Worm (Caenorhabditis elegans) whole organism, L1 larva: Measurements from ENCODE around the gene lact-5.

Experiments used
- F16B12.6 ChIP-seq: fragments of 150-350 bp; optimal IDR thresholded peaks from 2 replicates; lab custom pipeline; 2014; ENCODE audit warnings: missing biosample characterization, missing genetic modification characterization
- alr-1 ChIP-seq: fragments of 200-800 bp; sonication (Bioruptor generic); optimal IDR thresholded peaks from 2 replicates; lab custom pipeline; 2018; ENCODE audit warnings: borderline replicate concordance, mild to moderate bottlenecking, missing genetic modification characterization, missing compliant biosample characterization
- blmp-1 ChIP-seq: fragments of 150-350 bp; optimal IDR thresholded peaks from 2 replicates; lab custom pipeline; 2014; ENCODE audit warnings: missing biosample characterization, missing genetic modification characterization
- dpl-1 ChIP-seq, 3 experiments: fragments of 150-350 bp in 2 of 3; sonication (generic microtip) in 1 of 3; optimal IDR thresholded peaks; 2 replicates each; lab custom pipeline; 2014 to 2017; ENCODE audit warnings: missing biosample characterization in 3 of 3, missing genetic modification characterization in 3 of 3, missing genetic modification reagents in 3 of 3
- dsc-1 ChIP-seq: sonication (generic microtip); optimal IDR thresholded peaks from 2 replicates; lab custom pipeline; 2016; ENCODE audit warnings: mild to moderate bottlenecking, missing genetic modification characterization, missing compliant biosample characterization
- efl-1 ChIP-seq, 4 experiments: fragments of 150-350 bp; optimal IDR thresholded peaks in 3 of 4; peaks in 1 of 4; 1 replicate in 1 of 4; 2 replicates in 3 of 4; lab custom pipeline; 2014; ENCODE audit warnings: missing biosample characterization in 2 of 4, missing genetic modification characterization in 2 of 4, missing genetic modification reagents in 2 of 4
- egl-13 ChIP-seq: sonication (generic microtip); optimal IDR thresholded peaks from 2 replicates; lab custom pipeline; 2016; ENCODE audit warnings: missing genotype, missing genetic modification reagents, missing genetic modification characterization, missing compliant biosample characterization
- elt-2 ChIP-seq: sonication (generic microtip); optimal IDR thresholded peaks from 2 replicates; lab custom pipeline; 2016; ENCODE audit warnings: missing genetic modification characterization, mild to moderate bottlenecking, inconsistent platforms, missing compliant biosample characterization, missing genetic modification reagents
- elt-3 ChIP-seq, 6 experiments: fragments of 150-350 bp in 1 of 6; sonication (generic microtip); optimal IDR thresholded peaks; 2 replicates each; lab custom pipeline; 2017 to 2018; ENCODE audit warnings: missing biosample characterization in 6 of 6, missing genetic modification characterization in 6 of 6, inconsistent platforms in 1 of 6
- ets-5 ChIP-seq: fragments of 200-800 bp; sonication (Bioruptor generic); IDR thresholded peaks from 2 replicates; pipeline ENCODE4 v1.3.6; 2022; ENCODE audit warnings: missing genetic modification characterization, missing compliant biosample characterization
- fkh-10 ChIP-seq: sonication (generic microtip); optimal IDR thresholded peaks from 2 replicates; lab custom pipeline; 2017; ENCODE audit warnings: missing biosample characterization, missing genetic modification reagents, missing genetic modification characterization
- fkh-4 ChIP-seq: sonication (generic microtip); optimal IDR thresholded peaks from 2 replicates; lab custom pipeline; 2016; ENCODE audit warnings: missing compliant biosample characterization, missing genetic modification characterization, borderline replicate concordance
- fos-1 ChIP-seq: fragments of 150-350 bp; optimal IDR thresholded peaks from 2 replicates; lab custom pipeline; 2014; ENCODE audit warnings: missing biosample characterization, missing genetic modification characterization
- hpl-2 ChIP-seq: fragments of 150-350 bp; optimal IDR thresholded peaks from 2 replicates; lab custom pipeline; 2014; ENCODE audit warnings: missing biosample characterization, missing genetic modification reagents, missing genetic modification characterization
- isw-1 ChIP-seq: fragments of 200-800 bp; sonication (Bioruptor generic); IDR thresholded peaks from 2 replicates; pipeline ENCODE4 v1.3.6; 2022; ENCODE audit warnings: missing genetic modification characterization, missing compliant biosample characterization
- jun-1 ChIP-seq: fragments of 150-350 bp; optimal IDR thresholded peaks from 2 replicates; lab custom pipeline; 2014; ENCODE audit warnings: missing biosample characterization, missing genetic modification reagents, missing genetic modification characterization
- lin-13 ChIP-seq: fragments of 150-350 bp; optimal IDR thresholded peaks from 2 replicates; lab custom pipeline; 2014; ENCODE audit warnings: missing biosample characterization, missing genetic modification reagents, missing genetic modification characterization
- lin-14 ChIP-seq: fragments of 200-800 bp; sonication (Bioruptor generic); optimal IDR thresholded peaks from 2 replicates; lab custom pipeline; 2018; ENCODE audit warnings: mild to moderate bottlenecking, missing genetic modification characterization, moderate library complexity, missing compliant biosample characterization
- lin-39 ChIP-seq: fragments of 150-350 bp; optimal IDR thresholded peaks from 2 replicates; lab custom pipeline; 2014; ENCODE audit warnings: missing biosample characterization, missing genetic modification reagents, missing genetic modification characterization
- lsy-2 ChIP-seq, 2 experiments: fragments of 150-350 bp; optimal IDR thresholded peaks; 2 replicates each; lab custom pipeline; 2014; ENCODE audit warnings: missing biosample characterization in 2 of 2, missing genetic modification characterization in 2 of 2
- mab-9 ChIP-seq: fragments of 200-800 bp; sonication (Bioruptor generic); IDR thresholded peaks from 2 replicates; pipeline ENCODE4 v1.3.6; 2022; ENCODE audit warnings: missing genetic modification reagents, missing genetic modification characterization, missing compliant biosample characterization
- mep-1 ChIP-seq: fragments of 150-350 bp; optimal IDR thresholded peaks from 2 replicates; lab custom pipeline; 2014; ENCODE audit warnings: missing biosample characterization, missing genetic modification characterization
- nhr-12 ChIP-seq: sonication (generic microtip); optimal IDR thresholded peaks from 2 replicates; lab custom pipeline; 2017; ENCODE audit warnings: missing biosample characterization, missing genetic modification characterization
- nhr-19 ChIP-seq: fragments of 200-800 bp; sonication (Bioruptor generic); conservative IDR thresholded peaks from 2 replicates; pipeline ENCODE4 v1.3.6; 2022; ENCODE audit warnings: missing genetic modification characterization, missing compliant biosample characterization
- nhr-71 ChIP-seq: sonication (generic microtip); optimal IDR thresholded peaks from 2 replicates; lab custom pipeline; 2016; ENCODE audit warnings: mild to moderate bottlenecking, missing genetic modification characterization, moderate library complexity, missing compliant biosample characterization
- pqm-1 ChIP-seq: sonication (generic microtip); optimal IDR thresholded peaks from 3 replicates; lab custom pipeline; 2017; ENCODE audit warnings: missing biosample characterization, missing genetic modification characterization
- rnt-1 ChIP-seq: sonication (generic microtip); optimal IDR thresholded peaks from 2 replicates; lab custom pipeline; 2016; ENCODE audit warnings: mild to moderate bottlenecking, missing genetic modification characterization, moderate library complexity, missing compliant biosample characterization
- snu-23 ChIP-seq: sonication (generic microtip); optimal IDR thresholded peaks from 2 replicates; lab custom pipeline; 2016; ENCODE audit warnings: missing genetic modification characterization, missing compliant biosample characterization
- sox-4 ChIP-seq: sonication (generic microtip); optimal IDR thresholded peaks from 2 replicates; lab custom pipeline; 2016; ENCODE audit warnings: missing genetic modification characterization, missing compliant biosample characterization
- sup-37 ChIP-seq: fragments of 200-800 bp; sonication (Bioruptor generic); optimal IDR thresholded peaks from 2 replicates; lab custom pipeline; 2018; ENCODE audit warnings: mild to moderate bottlenecking, missing genetic modification characterization, missing compliant biosample characterization
- tbx-2 ChIP-seq: sonication (generic microtip); optimal IDR thresholded peaks from 2 replicates; lab custom pipeline; 2016; ENCODE audit warnings: missing genetic modification characterization, missing compliant biosample characterization
- tlp-1 ChIP-seq: fragments of 150-350 bp; optimal IDR thresholded peaks from 2 replicates; lab custom pipeline; 2014; ENCODE audit warnings: missing biosample characterization, missing genetic modification characterization
- unc-130 ChIP-seq: fragments of 150-350 bp; optimal IDR thresholded peaks from 2 replicates; lab custom pipeline; 2017; ENCODE audit warnings: missing biosample characterization, missing genetic modification characterization, inconsistent platforms
- unc-86 ChIP-seq: sonication (generic microtip); optimal IDR thresholded peaks from 2 replicates; lab custom pipeline; 2016; ENCODE audit warnings: missing genetic modification characterization, missing compliant biosample characterization
- unc-98 ChIP-seq: fragments of 200-800 bp; sonication (Bioruptor generic); IDR thresholded peaks from 2 replicates; pipeline ENCODE4 v1.3.6; 2022; ENCODE audit warnings: missing genetic modification characterization, missing compliant biosample characterization
- ztf-11 ChIP-seq, 2 experiments: sonication (generic microtip); optimal IDR thresholded peaks; 2 replicates each; lab custom pipeline; 2016 to 2017; ENCODE audit warnings: missing genetic modification characterization in 2 of 2, missing biosample characterization in 1 of 2, missing compliant biosample characterization in 1 of 2
- ztf-4 ChIP-seq: fragments of 150-350 bp; optimal IDR thresholded peaks from 2 replicates; lab custom pipeline; 2014; ENCODE audit warnings: missing biosample characterization, missing genetic modification characterization

Gene lact-5

DNA sequence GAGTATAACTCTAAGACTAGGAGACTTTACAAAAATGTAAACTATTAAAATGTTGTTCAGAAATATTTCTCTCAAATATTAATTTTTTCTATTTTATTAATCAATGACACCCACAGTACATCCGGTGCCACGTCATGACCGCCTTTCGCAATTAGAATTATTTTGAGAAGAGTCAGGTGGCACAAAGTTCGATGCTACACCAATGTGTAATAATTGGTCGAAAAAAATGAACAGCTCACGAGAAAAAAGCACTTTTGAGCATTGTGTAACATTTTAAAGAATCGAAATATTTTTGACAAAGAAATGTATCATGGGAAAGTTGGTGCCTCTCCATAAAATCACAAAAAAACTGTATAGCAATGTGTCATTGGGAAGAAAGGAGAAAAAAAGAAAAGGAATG is 14.8 kb downstream of the lact-5 start:
- TF ChIP-seq egl-13 (tag; lab: Kevin White, UChicago): no peak
- TF ChIP-seq sup-37: no peak
- no peak for TF ChIP-seq nhr-12 (tag; lab: Kevin White, UChicago)
- no peak for TF ChIP-seq mep-1 (tag; lab: Kevin White, UChicago)
- no peak for TF ChIP-seq F16B12.6
- TF ChIP-seq fkh-4: no peak
- TF ChIP-seq unc-98 (GFP tag; lab: Robert Waterston, UW): no peak
- TF ChIP-seq rnt-1: peak; percentile 56
- TF ChIP-seq nhr-71 (tag; lab: Kevin White, UChicago): peak; percentile 32
- no peak for TF ChIP-seq ets-5 (GFP tag; lab: Robert Waterston, UW)
- TF ChIP-seq fkh-10 (GFP tag; lab: Kevin White, UChicago): no peak
- TF ChIP-seq lin-14 (GFP tag; lab: Kevin White, UChicago): peak; percentile 55

DNA sequence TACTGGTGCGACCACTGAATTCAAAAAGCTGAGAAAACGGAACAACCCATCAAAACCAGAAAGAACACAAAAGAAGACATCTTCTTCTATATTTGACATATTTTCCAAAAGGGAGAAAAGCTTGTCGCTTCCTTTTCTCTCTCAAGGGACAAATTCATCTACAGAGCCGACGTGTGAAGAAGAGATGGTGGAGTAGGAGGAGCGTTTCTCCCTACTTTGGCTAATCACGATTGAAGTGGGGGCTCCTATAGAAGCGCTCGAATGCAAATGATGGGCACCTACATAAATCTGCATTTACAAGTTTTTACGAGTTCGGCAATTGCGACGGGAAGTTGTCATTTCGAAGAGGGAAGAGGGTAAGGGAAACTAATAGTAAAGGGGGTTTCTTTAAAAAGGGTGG is 15.3 kb downstream of the lact-5 start:
- TF ChIP-seq jun-1 (tag; lab: Kevin White, UChicago) (no peak), efl-1 (optimal IDR thresholded peaks at IDR 0.05; lab: Kevin White, UChicago) (no peak), efl-1 (GFP tag; optimal IDR thresholded peaks at IDR 0.05 in 1 of 2; lab: Kevin White, UChicago) (peak in 1 of 2 experiments; percentile 48), tbx-2 (tag; lab: Kevin White, UChicago) (no peak), elt-2 (no peak), elt-3 (tag; optimal IDR thresholded peaks at IDR 0.05; lab: Kevin White, UChicago) (no peak)
- TF ChIP-seq, all 84 proteins: peak for 1

DNA sequence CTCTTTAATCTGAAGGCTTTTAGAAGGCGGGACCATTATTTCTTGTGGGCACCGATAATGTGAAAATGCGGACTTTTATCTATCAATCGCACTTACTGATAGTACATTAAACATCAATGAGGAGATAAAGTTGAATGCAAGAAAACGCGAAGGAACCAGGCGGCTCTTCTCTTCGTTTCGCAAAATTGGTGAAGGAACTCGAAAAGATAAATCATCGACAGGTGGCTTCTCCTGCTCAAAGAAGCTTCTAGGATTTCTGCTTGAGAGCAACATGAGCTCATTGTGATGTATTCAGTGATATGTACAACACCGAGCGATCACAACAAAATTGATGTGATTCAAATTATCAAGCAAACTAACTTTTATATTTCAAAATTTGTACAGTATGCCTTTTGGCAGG is 15.7 kb downstream of the lact-5 start:
- TF ChIP-seq dpl-1 (GFP tag; optimal IDR thresholded peaks at IDR 0.05; lab: Kevin White, UChicago): no peak
- TF ChIP-seq rnt-1: peak; percentile 51
- peak; percentile 30 for TF ChIP-seq snu-23 (GFP tag; lab: Kevin White, UChicago)
- TF ChIP-seq unc-130: peak; percentile 24
- TF ChIP-seq unc-86 (tag; lab: Kevin White, UChicago): no peak
- no peak for TF ChIP-seq jun-1 (tag; lab: Kevin White, UChicago)
- no peak for TF ChIP-seq hpl-2 (GFP tag; lab: Kevin White, UChicago)
- peak; percentile 26 for TF ChIP-seq nhr-19 (GFP tag; lab: Robert Waterston, UW)
- no peak for TF ChIP-seq F16B12.6
- no peak for TF ChIP-seq pqm-1 (tag; lab: Kevin White, UChicago)
- no peak for TF ChIP-seq elt-2
- TF ChIP-seq isw-1 (GFP tag; lab: Robert Waterston, UW): no peak
- TF ChIP-seq lin-14 (GFP tag; lab: Kevin White, UChicago): peak; percentile 43
- no peak for TF ChIP-seq sox-4 (tag; lab: Kevin White, UChicago)
- peak; percentile 58 for TF ChIP-seq nhr-71 (tag; lab: Kevin White, UChicago)
- TF ChIP-seq lin-13 (GFP tag; lab: Kevin White, UChicago): no peak
- no peak for TF ChIP-seq blmp-1 (tag; lab: Kevin White, UChicago)
- TF ChIP-seq lin-39: no peak
- no peak for TF ChIP-seq fos-1 (tag; lab: Kevin White, UChicago)
- TF ChIP-seq, all 84 proteins: peak for 6

DNA sequence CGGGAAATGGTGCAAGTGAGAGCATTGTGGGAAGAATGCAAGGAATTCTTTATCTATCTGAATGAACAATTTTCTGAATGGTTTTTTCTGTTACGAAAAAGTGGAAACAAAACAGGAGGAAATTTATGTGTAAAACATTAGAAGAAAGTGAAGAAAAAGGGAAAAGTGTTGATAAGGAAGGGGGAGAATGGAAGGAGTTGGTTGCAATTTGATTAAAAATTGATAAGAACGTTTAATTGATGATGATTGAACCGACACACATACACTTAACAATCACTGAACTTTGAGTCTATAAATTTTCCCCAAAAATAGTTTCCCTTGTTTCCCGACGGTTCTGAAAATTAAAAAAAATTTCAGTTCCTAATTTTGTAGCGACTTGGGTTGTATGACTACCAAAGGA is 18.6 kb downstream of the lact-5 start:
- TF ChIP-seq lsy-2 (tag; optimal IDR thresholded peaks at IDR 0.05; lab: Kevin White, UChicago): no peak
- peak; percentile 88 for TF ChIP-seq elt-2
- TF ChIP-seq ztf-11 (tag; optimal IDR thresholded peaks at IDR 0.05; lab: Kevin White, UChicago): no peak
- TF ChIP-seq ztf-4: no peak
- no peak for TF ChIP-seq fkh-10 (GFP tag; lab: Kevin White, UChicago)
- TF ChIP-seq alr-1 (tag; lab: Kevin White, UChicago): no peak
- TF ChIP-seq blmp-1 (tag; lab: Kevin White, UChicago): peak; percentile 30
- TF ChIP-seq pqm-1 (tag; lab: Kevin White, UChicago): peak; percentile 6
- TF ChIP-seq lin-14 (GFP tag; lab: Kevin White, UChicago): peak; percentile 0
- no peak for TF ChIP-seq hpl-2 (GFP tag; lab: Kevin White, UChicago)
- no peak for TF ChIP-seq mab-9 (GFP tag; lab: Robert Waterston, UW)
- TF ChIP-seq dsc-1 (tag; lab: Kevin White, UChicago): no peak
- no peak for TF ChIP-seq efl-1 (optimal IDR thresholded peaks at IDR 0.05; lab: Kevin White, UChicago)
- peak in 1 of 2 experiments; percentile 38 for TF ChIP-seq efl-1 (GFP tag; optimal IDR thresholded peaks at IDR 0.05 in 1 of 2; lab: Kevin White, UChicago)
- no peak for TF ChIP-seq tlp-1 (tag; lab: Kevin White, UChicago)
